Worm (Caenorhabditis elegans): ENCODE data around the gene M6.11.

DNA sequence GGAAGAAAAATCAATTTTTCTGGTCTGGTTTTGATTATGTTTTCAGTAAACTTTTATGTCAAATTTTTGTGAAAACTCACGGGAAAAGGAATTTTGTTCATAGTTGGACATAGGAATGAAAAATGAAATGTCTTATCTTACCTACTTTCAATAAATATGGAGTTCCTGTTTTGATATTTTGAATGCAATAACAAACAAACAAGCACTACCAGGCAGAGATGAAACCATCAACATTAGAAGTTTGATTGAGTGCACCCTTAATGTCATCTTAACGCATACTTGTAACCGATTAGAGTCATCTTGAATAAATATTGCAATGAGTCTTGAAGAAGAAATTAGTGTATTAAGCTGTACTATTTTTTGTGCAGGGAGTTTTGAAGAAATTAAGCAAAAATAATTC is at the start of gene M6.11:
- TF ChIP-seq lag-1 (GFP tag; IDR thresholded peaks at IDR 0.05) (no peak), nhr-80 (tag; optimal IDR thresholded peaks at IDR 0.05) (no peak), ekl-4 (GFP tag; IDR thresholded peaks at IDR 0.05) (no peak)
